Fruit fly (Drosophila melanogaster): ENCODE results near the gene CG12206.

The CG12206 gene

DNA sequence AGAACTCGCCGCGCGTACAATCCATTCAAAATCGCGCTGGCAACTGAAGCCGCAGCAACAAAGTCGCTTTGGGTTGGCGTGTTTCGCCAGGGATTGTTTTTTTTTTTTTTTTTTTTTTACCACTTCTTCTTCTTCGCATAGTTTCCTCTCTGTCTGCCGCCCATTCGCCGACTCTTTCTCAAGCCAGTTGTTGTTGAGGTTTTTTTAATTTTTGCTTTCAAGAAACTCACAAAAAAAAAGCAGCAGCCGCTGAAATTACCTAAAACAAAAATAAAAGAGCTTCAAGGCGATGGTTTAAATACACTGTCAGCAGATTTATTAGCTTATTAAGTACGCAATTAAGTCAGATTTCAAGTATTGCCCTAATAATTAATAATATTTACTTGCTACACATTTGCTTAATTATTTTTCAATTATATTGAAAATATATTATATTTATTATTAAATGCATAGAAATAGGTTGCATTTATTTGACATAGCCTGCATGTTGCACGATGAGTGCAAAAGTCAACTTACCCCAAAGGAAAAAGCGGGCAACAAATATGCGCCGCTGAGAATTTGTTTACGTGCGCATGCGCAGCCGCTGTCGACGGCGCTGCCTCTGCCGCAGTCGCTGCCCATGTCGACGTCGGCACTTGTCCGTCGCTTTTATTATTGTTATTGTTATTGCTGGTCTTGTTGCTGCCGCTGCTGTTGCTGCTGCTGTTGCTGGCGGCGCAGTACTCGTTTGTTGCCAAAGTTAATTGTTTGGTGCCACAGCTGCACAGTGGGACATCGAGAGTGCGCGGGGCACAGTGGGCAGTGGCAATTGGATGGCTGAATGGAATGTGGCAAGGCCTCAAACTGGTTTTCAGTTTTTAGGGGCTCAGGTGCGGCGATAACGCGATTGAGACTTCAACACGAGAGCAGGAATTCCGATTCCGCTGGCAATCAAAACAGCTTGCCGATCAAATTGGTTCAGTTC, at the start of gene CG12206:
Gene CG12206 (minus strand): TSS at position 49 of the 964 bp plus-strand sequence.
- TF ChIP-seq CG17806 (tag; optimal IDR thresholded peaks at IDR 0.05): peak; percentile 80
- peak; percentile 77 for TF ChIP-seq Pif1B (GFP tag; optimal IDR thresholded peaks at IDR 0.05)
- TF ChIP-seq CG14655 (GFP tag; optimal IDR thresholded peaks at IDR 0.05): peak; percentile 82
- no peak for TF ChIP-seq CG10348 (GFP tag; IDR thresholded peaks at IDR 0.05)
- peak; percentile 93 for TF ChIP-seq CG8159 (tag; optimal IDR thresholded peaks at IDR 0.05)
- TF ChIP-seq gl (tag; optimal IDR thresholded peaks at IDR 0.05): peak; percentile 87
- TF ChIP-seq rn (GFP tag; IDR thresholded peaks at IDR 0.05): peak; percentile 31; the same call in 1 of the 2 replicates
- TF ChIP-seq CG13204 (GFP tag; optimal IDR thresholded peaks at IDR 0.05): peak; percentile 85
- peak; percentile 89 for TF ChIP-seq CG34367 (tag; optimal IDR thresholded peaks at IDR 0.05)
- peak; percentile 49 for TF ChIP-seq EcR (GFP tag; optimal IDR thresholded peaks at IDR 0.05)
- TF ChIP-seq fd96Ca (GFP tag; IDR thresholded peaks at IDR 0.05): peak; percentile 72; the same call in 2 of the 3 replicates
- peak; percentile 88 for TF ChIP-seq CG9948 (tag; optimal IDR thresholded peaks at IDR 0.05)
- TF ChIP-seq CG8301 (tag; optimal IDR thresholded peaks at IDR 0.05): peak; percentile 75
- peak; percentile 50 for TF ChIP-seq Ets98B (GFP tag; IDR thresholded peaks at IDR 0.05)
- TF ChIP-seq CG15710 (tag; optimal IDR thresholded peaks at IDR 0.05): peak; percentile 92
- peak; percentile 76 for TF ChIP-seq D1 (tag; optimal IDR thresholded peaks at IDR 0.05)
- peak; percentile 87 for TF ChIP-seq CG4496 (GFP tag; IDR thresholded peaks at IDR 0.05)
- TF ChIP-seq CG32121 (GFP tag; IDR thresholded peaks at IDR 0.05): peak; percentile 73
- TF ChIP-seq Snoo (tag; optimal IDR thresholded peaks at IDR 0.05): peak; percentile 78
- TF ChIP-seq CG12605 (GFP tag; IDR thresholded peaks at IDR 0.05): peak; percentile 88
- TF ChIP-seq Pif1A (GFP tag; optimal IDR thresholded peaks at IDR 0.05): peak; percentile 80

DNA sequence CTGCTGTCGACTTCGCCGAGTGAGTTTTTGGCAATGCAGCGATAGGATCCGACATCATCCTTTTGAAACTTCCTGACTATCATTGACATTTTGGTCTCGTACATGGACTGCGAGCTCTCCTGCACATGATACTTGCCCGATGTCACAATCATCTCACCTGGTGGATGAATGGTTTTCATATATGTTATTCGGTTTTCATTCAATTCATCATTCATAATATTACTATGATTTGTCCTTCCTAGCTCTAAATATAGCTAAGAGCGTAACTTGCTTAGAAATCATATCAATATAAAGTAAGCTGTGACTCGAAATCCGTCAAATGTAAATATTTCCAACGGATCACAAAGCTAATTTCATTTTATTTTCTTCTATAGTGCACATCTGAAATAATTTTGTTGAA, 39.7 kb upstream of the CG12206 start, which contains the start of gene CG13021:
Gene CG13021 (plus strand): TSS at position 301 of the 400 bp plus-strand sequence.
- TF ChIP-seq Pif1B (GFP tag; optimal IDR thresholded peaks at IDR 0.05): no peak
- TF ChIP-seq rn (GFP tag; IDR thresholded peaks at IDR 0.05): no peak
- no peak for TF ChIP-seq Ets98B (GFP tag; IDR thresholded peaks at IDR 0.05)
- no peak for TF ChIP-seq CG4496 (GFP tag; IDR thresholded peaks at IDR 0.05)
- TF ChIP-seq CG34367 (tag; optimal IDR thresholded peaks at IDR 0.05): no peak
- no peak for TF ChIP-seq CG15710 (tag; optimal IDR thresholded peaks at IDR 0.05)
- TF ChIP-seq Pif1A (GFP tag; optimal IDR thresholded peaks at IDR 0.05): no peak

DNA sequence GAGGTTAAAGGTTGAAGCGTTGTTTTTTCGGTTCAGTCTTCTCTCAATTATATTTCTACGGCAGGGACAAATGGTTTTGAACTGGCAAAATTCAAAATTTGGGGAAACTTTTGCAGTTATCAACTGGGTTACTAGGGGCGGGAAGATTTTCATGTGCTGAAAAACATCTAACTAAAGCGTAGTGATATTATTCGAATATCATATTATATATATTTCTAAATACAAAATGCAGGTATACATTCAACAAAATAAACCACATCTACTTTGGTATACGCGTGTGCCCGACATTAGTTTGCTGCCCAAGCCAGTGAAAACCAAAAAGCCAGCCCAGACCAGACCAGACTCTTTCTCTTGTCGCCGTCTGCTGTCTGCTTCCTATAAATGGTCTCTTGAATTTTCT, 30.4 kb upstream of the CG12206 start, which contains the start of gene Gas8:
Gene Gas8 (minus strand): TSS at position 101 of the 400 bp plus-strand sequence.
- TF ChIP-seq D1 (tag; optimal IDR thresholded peaks at IDR 0.05): no peak

DNA sequence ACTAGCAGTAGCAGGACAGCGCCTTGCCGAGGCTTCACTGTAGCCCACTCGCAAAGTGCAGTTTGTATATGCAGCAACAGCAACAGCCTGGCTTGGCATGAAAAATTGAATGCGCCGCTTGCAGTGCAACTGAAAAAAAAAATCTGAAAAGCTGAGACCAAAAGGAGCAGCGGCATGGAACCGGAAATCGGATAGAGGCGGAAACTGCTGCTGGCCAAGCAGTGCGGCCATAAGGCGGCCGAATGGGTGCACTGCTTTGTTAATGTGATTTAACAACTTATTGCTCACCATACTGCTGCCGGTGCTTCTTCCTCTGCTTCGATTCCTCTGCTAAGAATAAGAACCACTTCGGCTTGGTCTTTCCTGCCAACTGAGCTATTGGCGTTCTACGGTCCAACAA, 29.9 kb upstream of the CG12206 start:
- TF ChIP-seq CG15710 (tag; optimal IDR thresholded peaks at IDR 0.05): no peak
- 0 out of 3 replicates have a peak, but pooled peaks have one; percentile 29 for TF ChIP-seq fd96Ca (GFP tag; IDR thresholded peaks at IDR 0.05)
- TF ChIP-seq CG4496 (GFP tag; IDR thresholded peaks at IDR 0.05): peak; percentile 48; the same call in 2 of the 3 replicates
- TF ChIP-seq Pif1B (GFP tag; optimal IDR thresholded peaks at IDR 0.05): no peak

DNA sequence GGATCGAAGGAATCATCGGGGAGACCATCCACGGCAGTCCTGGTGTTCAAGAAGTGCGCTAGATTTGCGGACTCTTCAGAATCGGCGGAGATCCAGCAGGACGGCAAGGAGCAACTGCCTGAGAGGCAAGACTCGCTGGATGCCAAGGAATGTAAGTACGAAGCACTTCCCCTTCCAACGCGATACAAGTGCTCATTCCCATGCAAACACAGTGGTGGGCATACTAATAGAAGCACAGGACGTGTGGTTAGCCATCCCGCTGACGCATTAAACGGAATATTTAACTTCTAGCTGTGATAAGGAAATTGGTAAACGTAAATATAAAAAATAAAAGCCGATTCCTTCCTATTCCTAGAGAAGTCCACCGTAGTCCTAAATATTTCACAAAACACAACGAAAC, 11.5 kb upstream of the CG12206 start:
- TF ChIP-seq Ets98B (GFP tag; IDR thresholded peaks at IDR 0.05) (no peak), CG8301 (tag; optimal IDR thresholded peaks at IDR 0.05) (no peak), CG32121 (GFP tag; IDR thresholded peaks at IDR 0.05) (no peak), CG4496 (GFP tag; IDR thresholded peaks at IDR 0.05) (no peak), CG9948 (tag; optimal IDR thresholded peaks at IDR 0.05) (no peak), gl (tag; optimal IDR thresholded peaks at IDR 0.05) (no peak), Pif1B (GFP tag; optimal IDR thresholded peaks at IDR 0.05) (no peak), D1 (tag; optimal IDR thresholded peaks at IDR 0.05) (no peak), fd96Ca (GFP tag; IDR thresholded peaks at IDR 0.05) (no peak), CG14655 (GFP tag; optimal IDR thresholded peaks at IDR 0.05) (no peak), CG8159 (tag; optimal IDR thresholded peaks at IDR 0.05) (no peak), CG13204 (GFP tag; optimal IDR thresholded peaks at IDR 0.05) (no peak), Snoo (tag; optimal IDR thresholded peaks at IDR 0.05) (no peak), CG12605 (GFP tag; IDR thresholded peaks at IDR 0.05) (no peak)

DNA sequence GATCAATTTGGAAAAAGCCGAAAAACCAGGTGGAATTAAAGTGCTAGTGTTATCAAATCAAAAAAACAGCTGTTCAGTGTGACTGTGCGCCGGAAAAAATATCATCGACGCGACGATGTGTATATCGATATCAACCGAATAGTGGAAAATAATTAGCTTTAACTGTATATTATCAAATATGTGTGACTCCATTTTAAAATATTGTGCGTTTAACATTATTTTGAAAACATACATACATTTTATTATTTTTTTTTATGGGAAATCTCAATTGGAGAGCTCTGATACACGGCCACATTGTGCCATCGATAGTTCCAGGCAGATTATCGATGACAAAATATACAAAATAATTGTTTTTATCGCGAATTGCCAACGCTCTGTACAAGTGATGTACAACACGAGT, 11.0 kb upstream of the CG12206 start, which contains the start of the genes CG14270 and CG10803:
Gene CG14270 (minus strand): TSS at position 75 of the 400 bp plus-strand sequence.
Gene CG10803 (plus strand): TSS at position 347 of the 400 bp plus-strand sequence.
- TF ChIP-seq CG9948 (tag; optimal IDR thresholded peaks at IDR 0.05): no peak
- TF ChIP-seq D1 (tag; optimal IDR thresholded peaks at IDR 0.05): no peak
- no peak for TF ChIP-seq CG17806 (tag; optimal IDR thresholded peaks at IDR 0.05)
- no peak for TF ChIP-seq CG10348 (GFP tag; IDR thresholded peaks at IDR 0.05)
